Worm (Caenorhabditis elegans) whole organism, L1 larva: ENCODE measurements around the gene F19G12.1.

ENCODE experiments used
- ama-1 ChIP-seq: fragments of 150-350 bp; optimal IDR thresholded peaks from 2 replicates; lab custom pipeline; 2014
- fkh-10 ChIP-seq: sonication (generic microtip); optimal IDR thresholded peaks from 2 replicates; lab custom pipeline; 2017; ENCODE audit warnings: missing biosample characterization, missing genetic modification reagents, missing genetic modification characterization
- hlh-4 ChIP-seq: sonication (generic microtip); optimal IDR thresholded peaks from 2 replicates; lab custom pipeline; 2016; ENCODE audit warnings: mild to moderate bottlenecking, missing genetic modification characterization, missing compliant biosample characterization
- nhr-12 ChIP-seq: sonication (generic microtip); optimal IDR thresholded peaks from 2 replicates; lab custom pipeline; 2017; ENCODE audit warnings: missing biosample characterization, missing genetic modification characterization
- nhr-76 ChIP-seq: sonication (generic microtip); optimal IDR thresholded peaks from 2 replicates; lab custom pipeline; 2017; ENCODE audit warnings: missing biosample characterization, missing genetic modification characterization
- sox-4 ChIP-seq: sonication (generic microtip); optimal IDR thresholded peaks from 2 replicates; lab custom pipeline; 2016; ENCODE audit warnings: missing genetic modification characterization, missing compliant biosample characterization
- ztf-4 ChIP-seq: fragments of 150-350 bp; optimal IDR thresholded peaks from 2 replicates; lab custom pipeline; 2014; ENCODE audit warnings: missing biosample characterization, missing genetic modification characterization

- TF ChIP-seq ztf-4 (tag; lab: Kevin White, UChicago) (no peak), sox-4 (no peak), nhr-12 (tag; lab: Kevin White, UChicago) (no peak), ama-1 (lab: Kevin White, UChicago) (no peak), nhr-76 (tag; lab: Kevin White, UChicago) (no peak), hlh-4 (tag; lab: Kevin White, UChicago) (no peak), fkh-10 (GFP tag; lab: Kevin White, UChicago) (no peak)
These were observed 46.3 kb upstream of the F19G12.1 start, which contains the start of gene F56C3.8 for ce11 chrX:1384538-1384937.
